Worm (Caenorhabditis elegans): Measurements from ENCODE around the gene srg-15.

DNA sequence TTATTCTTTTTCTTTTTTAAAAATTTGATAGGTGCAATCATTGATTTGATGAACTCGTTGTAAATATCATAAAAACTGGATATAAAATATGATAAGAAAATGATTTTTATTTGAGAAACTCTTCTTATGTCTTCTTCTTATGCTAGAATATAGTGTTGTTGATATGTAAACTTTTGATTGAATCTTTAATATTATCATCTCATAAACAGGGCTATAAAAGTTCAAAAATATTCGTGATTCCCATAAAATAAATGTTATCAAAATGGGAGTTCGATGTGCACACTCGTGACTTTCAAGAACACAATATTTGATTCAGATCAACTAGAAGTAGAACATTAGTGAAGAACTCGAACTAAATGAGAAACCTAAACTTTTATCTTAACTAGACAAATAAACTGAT lies 28.7 kb upstream of the srg-15 start:
- TF ChIP-seq mep-1 (tag; optimal IDR thresholded peaks at IDR 0.05) (no peak), nhr-77 (tag; optimal IDR thresholded peaks at IDR 0.05) (no peak), nhr-237 (tag; optimal IDR thresholded peaks at IDR 0.05) (no peak), nhr-71 (tag; optimal IDR thresholded peaks at IDR 0.05) (peak; percentile 3), snpc-4 (tag; optimal IDR thresholded peaks at IDR 0.05) (no peak)
